Fruit fly (Drosophila melanogaster) whole organism, wandering third instar larva: ENCODE data around the gene MTF-1.

Experiments
- Abd-B ChIP-seq: fragments of >200 bp; optimal IDR thresholded peaks from 2 replicates; lab custom pipeline; 2017; ENCODE audit warnings: missing biosample characterization, missing genetic modification characterization
- CG32264 ChIP-seq: fragments of 200-800 bp; sonication (Bioruptor generic); optimal IDR thresholded peaks from 2 replicates; lab custom pipeline; 2016; ENCODE audit warnings: missing biosample characterization, missing genetic modification characterization
- CG9705 ChIP-seq: fragments of 200-800 bp; sonication (Bioruptor generic); optimal IDR thresholded peaks from 2 replicates; lab custom pipeline; 2018; ENCODE audit warnings: missing biosample characterization, mild to moderate bottlenecking, missing genetic modification characterization
- CrebA ChIP-seq: fragments of 200-800 bp; sonication (Bioruptor generic); optimal IDR thresholded peaks from 2 replicates; lab custom pipeline; 2016; ENCODE audit warnings: missing biosample characterization, mild to moderate bottlenecking, missing genetic modification characterization, borderline replicate concordance
- Dfd ChIP-seq: fragments of >200 bp; optimal IDR thresholded peaks from 2 replicates; lab custom pipeline; 2017; ENCODE audit warnings: missing biosample characterization, missing genetic modification characterization
- Dif ChIP-seq: fragments of 200-275, 200-300 bp; sonication (Bioruptor generic); optimal IDR thresholded peaks from 2 replicates; lab custom pipeline; 2018; ENCODE audit warnings: missing biosample characterization, missing genetic modification characterization; ENCODE audit not compliant: partially characterized antibody
- GATAd ChIP-seq: sonication (Bioruptor generic); optimal IDR thresholded peaks from 2 replicates; lab custom pipeline; 2016; ENCODE audit warnings: missing biosample characterization, missing genetic modification characterization
- HLH106 ChIP-seq: fragments of 200-800 bp; optimal IDR thresholded peaks from 3 replicates; lab custom pipeline; 2019; ENCODE audit warnings: missing biosample characterization, mild to moderate bottlenecking, missing genetic modification characterization, moderate library complexity
- Hnf4 ChIP-seq: fragments of 200-800 bp; sonication (Bioruptor generic); optimal IDR thresholded peaks from 2 replicates; lab custom pipeline; 2016; ENCODE audit warnings: missing biosample characterization, mild to moderate bottlenecking, missing genetic modification characterization
- Hr78 ChIP-seq: fragments of >200 bp; optimal IDR thresholded peaks from 2 replicates; lab custom pipeline; 2017; ENCODE audit warnings: missing biosample characterization, missing genetic modification characterization
- Hr83 ChIP-seq: fragments of 200-300 bp; sonication (Bioruptor generic); optimal IDR thresholded peaks from 2 replicates; lab custom pipeline; 2016; ENCODE audit warnings: missing biosample characterization, mild to moderate bottlenecking, missing genetic modification characterization, moderate library complexity; ENCODE audit not compliant: poor library complexity, severe bottlenecking
- Jra ChIP-seq: sonication (Bioruptor generic); optimal IDR thresholded peaks from 2 replicates; lab custom pipeline; 2016; ENCODE audit warnings: missing biosample characterization, missing genetic modification characterization
- Mio ChIP-seq: sonication (Bioruptor generic); optimal IDR thresholded peaks from 2 replicates; lab custom pipeline; 2016; ENCODE audit warnings: missing biosample characterization, missing genetic modification characterization
- Myc ChIP-seq: fragments of >200 bp; optimal IDR thresholded peaks from 2 replicates; lab custom pipeline; 2017
- N ChIP-seq: fragments of >200 bp; optimal IDR thresholded peaks from 2 replicates; lab custom pipeline; 2018; ENCODE audit warnings: missing biosample characterization, missing external identifiers, missing genetic modification characterization
- OdsH ChIP-seq: fragments of 200-800 bp; sonication (Bioruptor generic); optimal IDR thresholded peaks from 2 replicates; lab custom pipeline; 2016; ENCODE audit warnings: missing biosample characterization, mild to moderate bottlenecking, missing genetic modification characterization
- Rel ChIP-seq, 2 experiments: fragments of 200-800 bp; sonication (Bioruptor generic) in 1 of 2; optimal IDR thresholded peaks; 2 replicates in 1 of 2; 3 replicates in 1 of 2; lab custom pipeline; 2016 to 2019; ENCODE audit warnings: mild to moderate bottlenecking in 2 of 2, missing biosample characterization in 2 of 2, missing genetic modification characterization in 2 of 2, moderate library complexity in 1 of 2
- Sp1 ChIP-seq: fragments of 200-800 bp; sonication (Bioruptor generic); optimal IDR thresholded peaks from 3 replicates; lab custom pipeline; 2019; ENCODE audit warnings: missing biosample characterization, mild to moderate bottlenecking, missing genetic modification characterization, moderate library complexity
- Vsx2 ChIP-seq: fragments of 200-300, 225-300 bp; sonication (Bioruptor generic); optimal IDR thresholded peaks from 2 replicates; lab custom pipeline; 2018; ENCODE audit warnings: missing biosample characterization, missing genetic modification characterization; ENCODE audit not compliant: partially characterized antibody
- br ChIP-seq: fragments of 200-800 bp; sonication (Bioruptor generic); optimal IDR thresholded peaks from 2 replicates; lab custom pipeline; 2016; ENCODE audit warnings: missing biosample characterization, missing genetic modification characterization
- brk ChIP-seq: fragments of 200-800 bp; sonication (Bioruptor generic); optimal IDR thresholded peaks from 2 replicates; lab custom pipeline; 2016; ENCODE audit warnings: missing biosample characterization, mild to moderate bottlenecking, missing genetic modification characterization
- dl ChIP-seq, 2 experiments: fragments of 175-275, 200-275 bp in 1 of 2; fragments of 200-275 bp in 1 of 2; sonication (Bioruptor generic); optimal IDR thresholded peaks; lab custom pipeline; 2018; ENCODE audit warnings: mild to moderate bottlenecking in 2 of 2, missing biosample characterization in 2 of 2, missing genetic modification characterization in 2 of 2, moderate library complexity in 2 of 2; ENCODE audit not compliant: partially characterized antibody in 2 of 2, insufficient read depth in 1 of 2
- dmrt93B ChIP-seq: fragments of 200-800 bp; sonication (Bioruptor generic); optimal IDR thresholded peaks from 2 replicates; lab custom pipeline; 2018; ENCODE audit warnings: missing biosample characterization, mild to moderate bottlenecking, missing genetic modification characterization
- dsf ChIP-seq: sonication (Bioruptor generic); optimal IDR thresholded peaks from 2 replicates; lab custom pipeline; 2016; ENCODE audit warnings: missing biosample characterization, missing genetic modification characterization, borderline replicate concordance
- ey ChIP-seq: fragments of 200-800 bp; sonication (Bioruptor generic); optimal IDR thresholded peaks from 2 replicates; lab custom pipeline; 2016; ENCODE audit warnings: missing biosample characterization, missing genetic modification characterization
- foxo ChIP-seq, 2 experiments: fragments of 200-800 bp; sonication (Bioruptor generic); optimal IDR thresholded peaks; 2 replicates in 1 of 2; 3 replicates in 1 of 2; lab custom pipeline; 2016 to 2017; ENCODE audit warnings: missing biosample characterization in 2 of 2, missing genetic modification characterization in 2 of 2
- fru ChIP-seq: fragments of 200-800 bp; sonication (Bioruptor generic); optimal IDR thresholded peaks from 3 replicates; lab custom pipeline; 2016; ENCODE audit warnings: missing biosample characterization, mild to moderate bottlenecking, missing genetic modification characterization
- h ChIP-seq: fragments of 200-800 bp; sonication (Bioruptor generic); optimal IDR thresholded peaks from 3 replicates; lab custom pipeline; 2016; ENCODE audit warnings: missing biosample characterization, mild to moderate bottlenecking, missing genetic modification characterization
- jim ChIP-seq: fragments of 175-275, 200-325 bp; sonication (Bioruptor generic); optimal IDR thresholded peaks from 2 replicates; lab custom pipeline; 2016; ENCODE audit warnings: missing biosample characterization, mild to moderate bottlenecking, missing genetic modification characterization
- lola ChIP-seq: fragments of >200 bp; optimal IDR thresholded peaks from 2 replicates; lab custom pipeline; 2017; ENCODE audit warnings: missing biosample characterization, missing genetic modification characterization
- pan ChIP-seq: fragments of >200 bp; optimal IDR thresholded peaks from 2 replicates; lab custom pipeline; 2017
- psq ChIP-seq: fragments of 200-800 bp; sonication (Bioruptor generic); optimal IDR thresholded peaks from 3 replicates; lab custom pipeline; 2017; ENCODE audit warnings: missing biosample characterization, mild to moderate bottlenecking, missing genetic modification characterization, moderate library complexity
- rgr ChIP-seq: fragments of 200-800 bp; sonication (Bioruptor generic); optimal IDR thresholded peaks from 3 replicates; lab custom pipeline; 2016; ENCODE audit warnings: missing biosample characterization, mild to moderate bottlenecking, missing genetic modification characterization
- sage ChIP-seq: fragments of 200-800 bp; sonication (Bioruptor generic); optimal IDR thresholded peaks from 2 replicates; lab custom pipeline; 2016; ENCODE audit warnings: missing biosample characterization, mild to moderate bottlenecking, missing genetic modification characterization
- sv ChIP-seq: fragments of 200-800 bp; sonication (Bioruptor generic); optimal IDR thresholded peaks from 3 replicates; lab custom pipeline; 2016; ENCODE audit warnings: missing biosample characterization, missing genetic modification characterization
- tai ChIP-seq: sonication (Bioruptor generic); optimal IDR thresholded peaks from 2 replicates; lab custom pipeline; 2016; ENCODE audit warnings: missing biosample characterization, missing genetic modification characterization
- usp ChIP-seq: fragments of >200 bp; optimal IDR thresholded peaks from 2 replicates; lab custom pipeline; 2017; ENCODE audit warnings: missing biosample characterization, missing genetic modification characterization
- woc ChIP-seq: sonication (Bioruptor generic); optimal IDR thresholded peaks from 2 replicates; lab custom pipeline; 2016; ENCODE audit warnings: missing biosample characterization, mild to moderate bottlenecking, missing genetic modification characterization

MTF-1 gene

dm6 chr3L:9429665-9430607 lies at the start of gene MTF-1, which contains the start of gene RpS17:
Gene MTF-1, plus strand, starts transcription at chr3L:9430312.
Gene RpS17, minus strand, starts transcription at chr3L:9429821.
- TF ChIP-seq CG32264 (GFP tag; lab: Kevin White, UChicago) (no peak), Dif (GFP tag; lab: Kevin White, UChicago) (no peak), foxo (GFP tag; optimal IDR thresholded peaks at IDR 0.05; lab: Kevin White, UChicago) (peak in 1 of 2 experiments; percentile 41), Vsx2 (GFP tag; lab: Kevin White, UChicago) (no peak), Sp1 (GFP tag; lab: Kevin White, UChicago) (peak; percentile 76), Hr78 (GFP tag; lab: Kevin White, UChicago) (no peak), usp (GFP tag; lab: Kevin White, UChicago) (no peak), sage (GFP tag; lab: Kevin White, UChicago) (peak; percentile 20), Hr83 (GFP tag; lab: Kevin White, UChicago) (peak; percentile 82), lola (GFP tag; lab: Kevin White, UChicago) (no peak), jim (GFP tag; lab: Kevin White, UChicago) (no peak), N (GFP tag; lab: Kevin White, UChicago) (no peak), CG9705 (GFP tag; lab: Kevin White, UChicago) (peak; percentile 27), CrebA (no peak), Rel (GFP tag; optimal IDR thresholded peaks at IDR 0.05; lab: Kevin White, UChicago) (no peak), Rel (tag; optimal IDR thresholded peaks at IDR 0.05; lab: Kevin White, UChicago) (peak; percentile 86), Myc (lab: Kevin White, UChicago) (peak; percentile 93), Dfd (no peak), Hnf4 (peak; percentile 38), br (GFP tag; lab: Kevin White, UChicago) (no peak), woc (no peak), dsf (GFP tag; lab: Kevin White, UChicago) (peak; percentile 9), Mio (peak; percentile 21), dl (GFP tag; optimal IDR thresholded peaks at IDR 0.05; lab: Kevin White, UChicago; ENCODE audit: insufficient read depth in 1 of 2, partially characterized antibody in 2 of 2) (no peak), rgr (peak; percentile 76), brk (GFP tag; lab: Kevin White, UChicago) (peak; percentile 36), HLH106 (tag; lab: Kevin White, UChicago) (peak; percentile 44), pan (lab: Kevin White, UChicago) (no peak), Jra (GFP tag; lab: Kevin White, UChicago) (no peak), sv (GFP tag; lab: Kevin White, UChicago) (peak; percentile 44), Abd-B (GFP tag; lab: Kevin White, UChicago) (no peak), GATAd (peak; percentile 44), tai (GFP tag; lab: Kevin White, UChicago) (no peak), ey (GFP tag; lab: Kevin White, UChicago) (no peak), dmrt93B (GFP tag; lab: Kevin White, UChicago) (peak; percentile 28), fru (peak; percentile 22), psq (GFP tag; lab: Kevin White, UChicago) (peak; percentile 9), OdsH (GFP tag; lab: Kevin White, UChicago) (peak; percentile 30), h (GFP tag; lab: Kevin White, UChicago) (peak; percentile 31)

dm6 chr3L:9380344-9380849 lies 49.7 kb upstream of the MTF-1 start:
- TF ChIP-seq ey (GFP tag; lab: Kevin White, UChicago) = no peak
- peak in 1 of 2 experiments; percentile 22 for TF ChIP-seq dl (GFP tag; optimal IDR thresholded peaks at IDR 0.05; lab: Kevin White, UChicago; ENCODE audit: insufficient read depth in 1 of 2, partially characterized antibody in 2 of 2)
- no peak for TF ChIP-seq Rel (GFP tag; optimal IDR thresholded peaks at IDR 0.05; lab: Kevin White, UChicago)
- peak; percentile 70 for TF ChIP-seq Rel (tag; optimal IDR thresholded peaks at IDR 0.05; lab: Kevin White, UChicago)
- TF ChIP-seq Sp1 (GFP tag; lab: Kevin White, UChicago) = peak; percentile 36
- peak; percentile 6 for TF ChIP-seq woc
- no peak for TF ChIP-seq CG32264 (GFP tag; lab: Kevin White, UChicago)
- no peak for TF ChIP-seq dsf (GFP tag; lab: Kevin White, UChicago)
- peak; percentile 7 for TF ChIP-seq HLH106 (tag; lab: Kevin White, UChicago)
- peak; percentile 39 for TF ChIP-seq CG9705 (GFP tag; lab: Kevin White, UChicago)
- TF ChIP-seq foxo (GFP tag; optimal IDR thresholded peaks at IDR 0.05; lab: Kevin White, UChicago) = no peak
